Worm (Caenorhabditis elegans) whole organism, L1 larva: ENCODE data around the gene F46F5.10.

Experiments used
- aha-1 ChIP-seq: fragments of 150-350 bp; optimal IDR thresholded peaks from 2 replicates; lab custom pipeline; 2014; ENCODE audit warnings: missing biosample characterization, missing genetic modification characterization
- nhr-12 ChIP-seq: sonication (generic microtip); optimal IDR thresholded peaks from 2 replicates; lab custom pipeline; 2017; ENCODE audit warnings: missing biosample characterization, missing genetic modification characterization
- nhr-237 ChIP-seq: fragments of 150-350 bp; optimal IDR thresholded peaks from 2 replicates; lab custom pipeline; 2014; ENCODE audit warnings: missing biosample characterization, missing genetic modification characterization
- tbx-2 ChIP-seq: sonication (generic microtip); optimal IDR thresholded peaks from 2 replicates; lab custom pipeline; 2016; ENCODE audit warnings: missing genetic modification characterization, missing compliant biosample characterization
- unc-86 ChIP-seq: sonication (generic microtip); optimal IDR thresholded peaks from 2 replicates; lab custom pipeline; 2016; ENCODE audit warnings: missing genetic modification characterization, missing compliant biosample characterization

ce11 chrII:773830-774229 lies 49.8 kb upstream of the F46F5.10 start:
- TF ChIP-seq nhr-12 (tag; lab: Kevin White, UChicago) (no peak), aha-1 (tag; lab: Kevin White, UChicago) (no peak), nhr-237 (tag; lab: Kevin White, UChicago) (no peak), tbx-2 (tag; lab: Kevin White, UChicago) (no peak), unc-86 (tag; lab: Kevin White, UChicago) (no peak)
